Fruit fly (Drosophila melanogaster) whole organism, adult: ENCODE results near the gene Dip-C.

Experiments
- CG12768 ChIP-seq: fragments of 200-800 bp; sonication (Bioruptor generic); optimal IDR thresholded peaks from 2 replicates; lab custom pipeline; 2017; ENCODE audit warnings: missing biosample characterization, missing genetic modification characterization, mild to moderate bottlenecking, moderate library complexity, missing genetic modification reagents
- CG5204 ChIP-seq: fragments of 200-800 bp; sonication (Bioruptor generic); optimal IDR thresholded peaks from 2 replicates; lab custom pipeline; 2016; ENCODE audit warnings: missing biosample characterization, missing genetic modification characterization
- Mnt ChIP-seq: fragments of 200-800 bp; sonication (Bioruptor generic); optimal IDR thresholded peaks from 2 replicates; lab custom pipeline; 2016; ENCODE audit warnings: missing biosample characterization, mild to moderate bottlenecking, missing genetic modification characterization
- bab1 ChIP-seq: fragments of 200-800 bp; sonication (Bioruptor generic); optimal IDR thresholded peaks from 3 replicates; lab custom pipeline; 2019; ENCODE audit warnings: missing biosample characterization, mild to moderate bottlenecking, missing genetic modification characterization, moderate library complexity
- pad ChIP-seq: fragments of 200-800 bp; sonication (Bioruptor generic); optimal IDR thresholded peaks from 3 replicates; lab custom pipeline; 2017; ENCODE audit warnings: missing biosample characterization, missing genetic modification characterization, mild to moderate bottlenecking, moderate library complexity, missing genetic modification reagents
- toe ChIP-seq: fragments of 200-800 bp; sonication (Bioruptor generic); optimal IDR thresholded peaks from 2 replicates; lab custom pipeline; 2016; ENCODE audit warnings: missing biosample characterization, missing genetic modification characterization

DNA sequence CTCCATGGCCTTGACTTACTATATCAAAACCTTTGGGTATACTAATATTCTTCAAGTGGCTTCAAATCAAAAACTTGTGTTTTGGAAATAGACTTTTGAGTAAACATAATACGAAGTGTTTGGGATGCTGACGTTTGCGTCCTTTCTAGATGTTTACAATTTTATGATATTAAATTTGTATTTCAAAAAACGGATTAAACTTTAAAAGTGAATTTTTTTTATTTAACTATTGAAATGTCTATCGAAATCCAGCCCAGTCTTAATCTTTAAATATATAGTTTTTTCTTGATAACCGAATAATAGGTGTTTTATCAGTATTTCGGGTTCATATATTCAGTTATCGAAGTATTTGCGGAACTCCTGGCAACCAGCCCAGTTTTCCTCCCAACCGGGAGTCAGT, 49.0 kb downstream of the Dip-C start, which contains the start of gene Tim17a1:
- TF ChIP-seq CG12768, result no peak
- TF ChIP-seq Mnt, result no peak
- no peak for TF ChIP-seq CG5204 (GFP tag; lab: Kevin White, UChicago)
- TF ChIP-seq bab1 (GFP tag; lab: Kevin White, UChicago), result no peak
- TF ChIP-seq pad (GFP tag; lab: Kevin White, UChicago), result no peak
- TF ChIP-seq toe (GFP tag; lab: Kevin White, UChicago), result no peak
